Worm (Caenorhabditis elegans): Measurements from ENCODE around the gene C01C4.2.

C01C4.2 gene

DNA sequence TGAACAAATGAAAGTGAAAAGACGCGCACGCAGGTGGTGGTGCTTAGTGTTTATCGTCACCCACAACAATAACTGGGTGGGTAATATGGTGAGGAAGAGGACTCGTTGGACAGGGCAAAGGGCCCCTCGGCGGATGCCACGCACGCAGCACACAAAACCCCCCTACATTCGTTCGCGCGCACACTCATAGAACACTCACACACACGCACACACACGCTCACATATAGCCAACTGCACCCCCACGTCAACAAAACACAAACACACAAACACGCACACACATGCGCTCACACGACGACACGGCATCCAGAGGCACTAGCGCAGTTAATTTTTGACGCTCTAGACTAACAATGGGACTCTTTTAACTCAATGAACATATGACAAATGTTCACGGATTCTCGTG, 20.7 kb upstream of the C01C4.2 start (continued):
- no peak for TF ChIP-seq syd-9 (tag; optimal IDR thresholded peaks at IDR 0.05)
- peak; percentile 72 for TF ChIP-seq ceh-31 (tag; optimal IDR thresholded peaks at IDR 0.05)

DNA sequence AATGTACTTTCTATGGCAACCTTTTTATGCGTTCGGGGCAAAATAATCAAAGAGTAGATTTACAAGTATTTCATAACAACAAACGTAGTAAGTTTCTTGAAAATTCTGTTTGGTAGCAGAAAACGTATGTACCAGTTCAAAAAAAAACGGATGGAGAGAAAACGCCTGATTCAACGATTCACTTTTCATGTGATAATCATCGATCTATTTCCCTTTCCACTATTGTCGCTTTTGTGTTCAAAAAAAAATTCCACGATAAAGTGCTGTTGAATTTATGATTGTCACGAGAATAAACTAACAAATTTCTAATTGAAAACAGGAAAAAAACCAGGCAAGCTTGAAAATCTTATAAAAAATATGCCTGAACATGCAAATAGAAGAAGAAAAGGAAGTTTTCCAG, 19.1 kb upstream of the C01C4.2 start:
- TF ChIP-seq hlh-13 (GFP tag; optimal IDR thresholded peaks at IDR 0.05): no peak
- no peak for TF ChIP-seq pha-2 (tag; optimal IDR thresholded peaks at IDR 0.05)
- no peak for TF ChIP-seq C08G9.2 (tag; optimal IDR thresholded peaks at IDR 0.05)
- TF ChIP-seq hlh-8 (tag; optimal IDR thresholded peaks at IDR 0.05): no peak

ce11 chrX:3696603-3697002, 18.3 kb upstream of the C01C4.2 start, which contains the start of gene C01C4.3:
Gene C01C4.3, plus strand, starts transcription at chrX:3696903.
- TF ChIP-seq ceh-19 (GFP tag; optimal IDR thresholded peaks at IDR 0.05) (no peak), ets-4 (tag; optimal IDR thresholded peaks at IDR 0.05) (no peak), hlh-13 (GFP tag; optimal IDR thresholded peaks at IDR 0.05) (no peak), pha-4 (tag; optimal IDR thresholded peaks at IDR 0.05) (no peak), unc-3 (GFP tag; conservative IDR thresholded peaks at IDR 0.05) (no peak), unc-3 (tag; optimal IDR thresholded peaks at IDR 0.05) (no peak), ceh-6 (GFP tag; optimal IDR thresholded peaks at IDR 0.05) (no peak), tbx-7 (tag; optimal IDR thresholded peaks at IDR 0.05) (no peak), ceh-45 (GFP tag; IDR thresholded peaks at IDR 0.05) (no peak), rnt-1 (tag; optimal IDR thresholded peaks at IDR 0.05) (no peak), dmd-4 (tag; optimal IDR thresholded peaks at IDR 0.05; ENCODE audit: borderline replicate concordance) (no peak), eyg-1 (tag; optimal IDR thresholded peaks at IDR 0.05) (no peak), ceh-18 (tag; optimal IDR thresholded peaks at IDR 0.05) (no peak), pag-3 (tag; optimal IDR thresholded peaks at IDR 0.05; ENCODE audit: borderline replicate concordance) (no peak), Y22D7AL.16 (tag; optimal IDR thresholded peaks at IDR 0.05) (no peak), lin-11 (tag; optimal IDR thresholded peaks at IDR 0.05) (no peak), sox-2 (GFP tag; IDR thresholded peaks at IDR 0.05) (no peak), ref-2 (tag; optimal IDR thresholded peaks at IDR 0.05) (no peak), syd-9 (tag; optimal IDR thresholded peaks at IDR 0.05) (no peak)

DNA sequence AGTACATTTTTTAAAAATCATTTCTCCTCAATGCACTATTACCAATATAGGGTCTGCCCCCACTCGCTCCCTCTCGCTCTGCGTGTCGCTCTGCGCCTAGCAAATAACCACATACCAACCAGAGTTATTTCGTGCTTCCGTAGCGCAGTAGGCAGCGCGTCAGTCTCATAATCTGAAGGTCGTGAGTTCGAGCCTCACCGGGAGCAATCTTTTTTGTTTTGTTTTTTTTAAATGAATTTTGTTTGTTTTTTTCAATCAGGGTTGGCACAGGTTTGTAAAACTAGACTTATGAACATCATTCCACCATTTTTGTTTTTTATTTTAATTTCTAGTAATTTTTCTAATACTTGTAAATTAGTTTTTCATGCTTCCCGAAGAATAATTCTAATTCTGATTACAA, 17.3 kb upstream of the C01C4.2 start:
- TF ChIP-seq mec-3 (tag; optimal IDR thresholded peaks at IDR 0.05; ENCODE audit: borderline replicate concordance) (no peak), lim-6 (tag; optimal IDR thresholded peaks at IDR 0.05) (no peak), tbx-7 (tag; optimal IDR thresholded peaks at IDR 0.05) (peak; percentile 47), unc-3 (GFP tag; conservative IDR thresholded peaks at IDR 0.05) (peak; percentile 90), unc-3 (tag; optimal IDR thresholded peaks at IDR 0.05) (peak; percentile 62), fkh-6 (tag; optimal IDR thresholded peaks at IDR 0.05) (peak; percentile 81), ceh-31 (tag; optimal IDR thresholded peaks at IDR 0.05) (peak; percentile 63), hlh-15 (tag; optimal IDR thresholded peaks at IDR 0.05) (peak; percentile 76), rnt-1 (tag; optimal IDR thresholded peaks at IDR 0.05) (peak; percentile 83), pat-9 (tag; optimal IDR thresholded peaks at IDR 0.05) (peak; percentile 83), hlh-30 (tag; optimal IDR thresholded peaks at IDR 0.05; ENCODE audit: insufficient read depth) (no peak), unc-42 (tag; optimal IDR thresholded peaks at IDR 0.05) (peak; percentile 68), pha-4 (tag; optimal IDR thresholded peaks at IDR 0.05) (no peak), ceh-6 (GFP tag; optimal IDR thresholded peaks at IDR 0.05) (peak; percentile 82), pros-1 (tag; optimal IDR thresholded peaks at IDR 0.05) (no peak), sox-4 (tag; optimal IDR thresholded peaks at IDR 0.05) (peak; percentile 87), Y22D7AL.16 (tag; optimal IDR thresholded peaks at IDR 0.05) (peak; percentile 82), elt-4 (tag; optimal IDR thresholded peaks at IDR 0.05) (no peak), hlh-6 (tag; optimal IDR thresholded peaks at IDR 0.05) (peak; percentile 88), unc-55 (GFP tag; optimal IDR thresholded peaks at IDR 0.05) (no peak), lin-11 (tag; optimal IDR thresholded peaks at IDR 0.05) (peak; percentile 83), K09A11.1 (tag; optimal IDR thresholded peaks at IDR 0.05; ENCODE audit: insufficient read depth) (peak; percentile 47), unc-86 (tag; optimal IDR thresholded peaks at IDR 0.05) (peak; percentile 62), C08G9.2 (tag; optimal IDR thresholded peaks at IDR 0.05) (peak; percentile 77), fkh-10 (GFP tag; optimal IDR thresholded peaks at IDR 0.05) (peak; percentile 24), eyg-1 (tag; optimal IDR thresholded peaks at IDR 0.05) (peak; percentile 81), ceh-22 (tag; optimal IDR thresholded peaks at IDR 0.05) (no peak), ets-4 (tag; optimal IDR thresholded peaks at IDR 0.05) (peak; percentile 59), pag-3 (tag; optimal IDR thresholded peaks at IDR 0.05; ENCODE audit: borderline replicate concordance) (peak; percentile 69), ceh-9 (tag; optimal IDR thresholded peaks at IDR 0.05) (peak; percentile 52), madf-2 (tag; optimal IDR thresholded peaks at IDR 0.05) (peak; percentile 83), npax-4 (tag; optimal IDR thresholded peaks at IDR 0.05) (peak; percentile 78), T23F11.4 (GFP tag; optimal IDR thresholded peaks at IDR 0.05) (peak; percentile 86), ceh-30 (tag; optimal IDR thresholded peaks at IDR 0.05) (peak; percentile 52), pha-2 (tag; optimal IDR thresholded peaks at IDR 0.05) (peak; percentile 87), K02D7.2 (tag; optimal IDR thresholded peaks at IDR 0.05) (peak; percentile 80)
